Worm (Caenorhabditis elegans) whole organism, midembryonic: ENCODE results near the gene Y43F8C.9.

Experiments used
- T22C8.4 ChIP-seq: fragments of 200-800 bp; sonication (Bioruptor generic); IDR thresholded peaks from 2 replicates; pipeline ENCODE4 v1.3.6; 2022; ENCODE audit warnings: missing genetic modification characterization, missing compliant biosample characterization
- flt-1 ChIP-seq: fragments of 200-800 bp; sonication (Bioruptor generic); IDR thresholded peaks from 2 replicates; pipeline ENCODE4 v1.3.6; 2022; ENCODE audit warnings: missing genetic modification characterization, missing compliant biosample characterization
- ref-1 ChIP-seq: fragments of 200-800 bp; sonication (Bioruptor generic); conservative IDR thresholded peaks from 2 replicates; pipeline ENCODE4 v1.3.6; 2022; ENCODE audit warnings: missing genetic modification reagents, missing genetic modification characterization, missing compliant biosample characterization
- tab-1 ChIP-seq: fragments of 200-800 bp; sonication (Bioruptor generic); IDR thresholded peaks from 2 replicates; pipeline ENCODE4 v1.3.6; 2022; ENCODE audit warnings: missing genetic modification characterization, missing compliant biosample characterization
- ztf-23 ChIP-seq: fragments of 200-800 bp; sonication (Bioruptor generic); IDR thresholded peaks from 2 replicates; pipeline ENCODE4 v1.3.6; 2022; ENCODE audit warnings: missing genetic modification reagents, missing genetic modification characterization, missing compliant biosample characterization

DNA sequence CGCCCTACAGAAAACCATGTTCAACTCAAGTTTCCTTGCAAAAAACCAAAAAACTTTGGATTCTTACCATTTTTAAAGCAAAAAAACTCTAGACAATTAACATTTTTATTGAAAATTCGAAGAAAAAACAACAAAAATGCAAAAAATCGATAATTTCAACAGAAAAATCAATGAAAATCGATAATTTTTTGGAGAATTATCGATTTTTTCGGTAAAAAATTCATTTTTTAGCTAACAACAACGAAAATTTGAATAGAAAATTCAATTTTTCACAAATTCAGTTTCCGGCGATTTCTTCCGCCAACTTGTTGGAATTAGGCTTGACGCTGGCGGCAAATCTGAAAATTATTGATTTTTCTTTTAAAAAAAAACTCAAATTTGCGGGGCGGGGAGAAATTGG is 13.0 kb upstream of the Y43F8C.9 start:
- TF ChIP-seq ref-1 (GFP tag; lab: Robert Waterston, UW) (no peak), tab-1 (GFP tag; lab: Robert Waterston, UW) (no peak), T22C8.4 (GFP tag; lab: Robert Waterston, UW) (peak; percentile 91), ztf-23 (GFP tag; lab: Robert Waterston, UW) (no peak), flt-1 (no peak)
